Fruit fly (Drosophila melanogaster): Measurements from ENCODE around the gene Dora.

Dora gene

dm6 chrX:18838929-18839576, 24.7 kb upstream of the Dora start (continued):
- TF ChIP-seq Eip93F (GFP tag; optimal IDR thresholded peaks at IDR 0.05): no peak
- TF ChIP-seq CG6276 (GFP tag; optimal IDR thresholded peaks at IDR 0.05): no peak
- TF ChIP-seq CG11762 (GFP tag; optimal IDR thresholded peaks at IDR 0.05; ENCODE audit: insufficient read depth): no peak
- TF ChIP-seq dac (GFP tag; optimal IDR thresholded peaks at IDR 0.05): no peak
- no peak for TF ChIP-seq Lpt (GFP tag; optimal IDR thresholded peaks at IDR 0.05)
- TF ChIP-seq Sox14 (GFP tag; optimal IDR thresholded peaks at IDR 0.05): no peak
- TF ChIP-seq CG6792 (GFP tag; optimal IDR thresholded peaks at IDR 0.05): peak; percentile 49
- no peak for TF ChIP-seq Gug (GFP tag; IDR thresholded peaks at IDR 0.05)
- TF ChIP-seq CG15336 (GFP tag; IDR thresholded peaks at IDR 0.05): no peak
- no peak for TF ChIP-seq CG1621 (tag; optimal IDR thresholded peaks at IDR 0.05)
- TF ChIP-seq CG8632 (GFP tag; optimal IDR thresholded peaks at IDR 0.05): peak; percentile 20
- no peak for TF ChIP-seq OdsH (GFP tag; optimal IDR thresholded peaks at IDR 0.05)
- peak; percentile 52 for TF ChIP-seq svp (GFP tag)
- TF ChIP-seq vri (GFP tag; optimal IDR thresholded peaks at IDR 0.05): peak; percentile 6
- TF ChIP-seq salr (GFP tag; optimal IDR thresholded peaks at IDR 0.05): peak in 1 of 2 experiments; percentile 4
- TF ChIP-seq CG6808 (GFP tag; optimal IDR thresholded peaks at IDR 0.05): peak; percentile 30
- TF ChIP-seq eg (GFP tag; IDR thresholded peaks at IDR 0.05): 0 out of 3 replicates have a peak, but pooled peaks have one; percentile 27
- peak; percentile 13 for TF ChIP-seq CG3032 (tag; optimal IDR thresholded peaks at IDR 0.05)
- TF ChIP-seq dsx (GFP tag; optimal IDR thresholded peaks at IDR 0.05; ENCODE audit: poor library complexity, severe bottlenecking): no peak
- no peak for TF ChIP-seq CG31627 (GFP tag; optimal IDR thresholded peaks at IDR 0.05)
- TF ChIP-seq Hr38 (GFP tag; optimal IDR thresholded peaks at IDR 0.05): no peak
- no peak for TF ChIP-seq fd59A (GFP tag; optimal IDR thresholded peaks at IDR 0.05)
- peak; percentile 4 to 57 for TF ChIP-seq ss (GFP tag; optimal IDR thresholded peaks at IDR 0.05)

dm6 chrX:18843229-18844033, 20.3 kb upstream of the Dora start, which contains the start of gene htk:
Gene htk (plus strand): TSS chrX:18843663.
- peak; percentile 52 for TF ChIP-seq topi (GFP tag; optimal IDR thresholded peaks at IDR 0.05)
- no peak for TF ChIP-seq CG16779 (tag; optimal IDR thresholded peaks at IDR 0.05)
- no peak for TF ChIP-seq CG6163 (GFP tag; IDR thresholded peaks at IDR 0.05)
- TF ChIP-seq spab (GFP tag; optimal IDR thresholded peaks at IDR 0.05): no peak
- no peak for TF ChIP-seq Eip93F (GFP tag; optimal IDR thresholded peaks at IDR 0.05)
- TF ChIP-seq CG10669 (GFP tag; optimal IDR thresholded peaks at IDR 0.05): peak; percentile 3
- TF ChIP-seq Met (GFP tag; optimal IDR thresholded peaks at IDR 0.05): peak; percentile 38
- no peak for TF ChIP-seq CG10631 (GFP tag; optimal IDR thresholded peaks at IDR 0.05)
- TF ChIP-seq esn (GFP tag; optimal IDR thresholded peaks at IDR 0.05): peak; percentile 67
- TF ChIP-seq CG6792 (GFP tag; optimal IDR thresholded peaks at IDR 0.05): peak; percentile 33
- TF ChIP-seq achi (GFP tag; optimal IDR thresholded peaks at IDR 0.05): peak; percentile 11
- peak; percentile 17 for TF ChIP-seq CG1621 (tag; optimal IDR thresholded peaks at IDR 0.05)
- no peak for TF ChIP-seq Ets96B (tag; optimal IDR thresholded peaks at IDR 0.05)
- no peak for TF ChIP-seq net (GFP tag; optimal IDR thresholded peaks at IDR 0.05)
- no peak for TF ChIP-seq CG32006 (GFP tag; optimal IDR thresholded peaks at IDR 0.05)
- TF ChIP-seq vri (GFP tag; optimal IDR thresholded peaks at IDR 0.05): peak; percentile 91
- no peak for TF ChIP-seq CG8119 (GFP tag; IDR thresholded peaks at IDR 0.05)
- TF ChIP-seq CG9139 (GFP tag; optimal IDR thresholded peaks at IDR 0.05): no peak
- no peak for TF ChIP-seq CG11762 (GFP tag; optimal IDR thresholded peaks at IDR 0.05; ENCODE audit: insufficient read depth)
- TF ChIP-seq CG11294 (GFP tag; IDR thresholded peaks at IDR 0.05): no peak
- TF ChIP-seq Ets21C (GFP tag; optimal IDR thresholded peaks at IDR 0.05): peak; percentile 20
- no peak for TF ChIP-seq CG8632 (GFP tag; optimal IDR thresholded peaks at IDR 0.05)
- TF ChIP-seq CG11902 (GFP tag; optimal IDR thresholded peaks at IDR 0.05): no peak
- TF ChIP-seq ss (GFP tag; optimal IDR thresholded peaks at IDR 0.05): no peak
- peak; percentile 71 for TF ChIP-seq Hr39 (GFP tag; optimal IDR thresholded peaks at IDR 0.05)
- peak; percentile 35 for TF ChIP-seq Smox (GFP tag; optimal IDR thresholded peaks at IDR 0.05)
- TF ChIP-seq lz (GFP tag; optimal IDR thresholded peaks at IDR 0.05): peak; percentile 73
- TF ChIP-seq Hr38 (GFP tag; optimal IDR thresholded peaks at IDR 0.05): no peak
- no peak for TF ChIP-seq Gug (GFP tag; IDR thresholded peaks at IDR 0.05)
- no peak for TF ChIP-seq CG15336 (GFP tag; IDR thresholded peaks at IDR 0.05)
- TF ChIP-seq CG34406 (GFP tag; optimal IDR thresholded peaks at IDR 0.05): no peak
- no peak for TF ChIP-seq dac (GFP tag; optimal IDR thresholded peaks at IDR 0.05)
- TF ChIP-seq Sox102F (GFP tag; optimal IDR thresholded peaks at IDR 0.05): no peak
- TF ChIP-seq Blimp-1 (GFP tag; optimal IDR thresholded peaks at IDR 0.05): no peak
